Worm (Caenorhabditis elegans): Measurements from ENCODE around the gene F57B9.3.
A peak's percentile ranks its signal among the peaks of the same experiment; 100 is the strongest.

Gene F57B9.3

DNA sequence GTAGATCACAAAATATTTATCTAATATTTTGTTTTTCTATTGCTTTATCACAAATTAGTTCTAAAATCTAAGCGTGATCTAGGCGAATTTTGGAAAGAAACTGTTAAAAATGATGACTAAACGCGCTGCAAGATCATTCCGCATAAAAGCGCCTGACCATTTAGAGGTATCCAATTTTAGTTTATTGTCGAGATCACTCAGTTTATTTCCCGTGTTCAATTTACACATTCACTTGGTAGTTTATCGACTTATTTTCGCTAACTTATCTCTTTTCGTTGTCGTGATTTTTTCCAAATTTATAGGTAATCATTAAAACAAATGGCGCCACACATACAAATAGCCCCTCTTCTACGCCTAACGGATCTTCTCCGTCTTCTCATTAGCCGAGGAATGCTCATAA lies 33.2 kb upstream of the F57B9.3 start, which contains the start of gene T07E3.2:
Gene T07E3.2 (plus strand): TSS at position 301 of the 400 bp plus-strand sequence.
- TF ChIP-seq mep-1 (tag; optimal IDR thresholded peaks at IDR 0.05) (no peak), F10B5.3 (tag; optimal IDR thresholded peaks at IDR 0.05) (no peak), nhr-6 (tag; optimal IDR thresholded peaks at IDR 0.05) (no peak), aha-1 (tag) (no peak), pqm-1 (tag; optimal IDR thresholded peaks at IDR 0.05) (no peak), set-16 (GFP tag; IDR thresholded peaks at IDR 0.05) (no peak), lin-1 (GFP tag; IDR thresholded peaks at IDR 0.05) (no peak), ceh-44 (GFP tag; IDR thresholded peaks at IDR 0.05) (no peak), vab-7 (GFP tag; IDR thresholded peaks at IDR 0.05) (no peak), ZK337.2 (GFP tag; IDR thresholded peaks at IDR 0.05) (no peak), Y5F2A.4 (GFP tag; optimal IDR thresholded peaks at IDR 0.05) (no peak), ctbp-1 (GFP tag; IDR thresholded peaks at IDR 0.05) (no peak), lin-15B (tag; optimal IDR thresholded peaks at IDR 0.05) (no peak), daf-16 (GFP tag; optimal IDR thresholded peaks at IDR 0.05) (no peak), daf-16 (tag; optimal IDR thresholded peaks at IDR 0.05) (no peak), ZK546.5 (tag; optimal IDR thresholded peaks at IDR 0.05) (no peak), duxl-1 (tag; optimal IDR thresholded peaks at IDR 0.05; ENCODE audit: poor library complexity) (no peak), lin-38 (GFP tag; IDR thresholded peaks at IDR 0.05) (no peak)

DNA sequence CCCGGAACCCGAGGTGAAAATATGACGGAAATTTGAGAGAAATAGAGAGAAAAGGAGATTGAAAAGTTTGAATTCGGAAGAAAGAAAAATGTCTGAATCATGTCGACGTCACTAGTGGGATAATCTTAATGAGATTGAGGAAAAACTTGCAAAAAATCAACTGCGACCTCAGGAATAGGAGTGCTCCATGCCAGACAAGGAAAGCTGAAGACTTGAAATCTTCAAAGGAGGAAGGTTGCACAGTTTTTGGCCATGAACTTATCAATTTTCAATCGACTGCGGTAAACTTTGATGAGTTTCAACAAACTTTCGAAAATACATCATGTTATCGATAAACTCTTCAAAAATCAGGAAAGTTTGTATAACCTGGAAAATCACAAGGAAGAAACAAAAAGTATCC lies 27.2 kb upstream of the F57B9.3 start, which contains the start of gene pdf-1:
Gene pdf-1 (minus strand): TSS at position 101 of the 400 bp plus-strand sequence.
- TF ChIP-seq mes-2 (tag; optimal IDR thresholded peaks at IDR 0.05; ENCODE audit: poor library complexity, severe bottlenecking) = no peak

DNA sequence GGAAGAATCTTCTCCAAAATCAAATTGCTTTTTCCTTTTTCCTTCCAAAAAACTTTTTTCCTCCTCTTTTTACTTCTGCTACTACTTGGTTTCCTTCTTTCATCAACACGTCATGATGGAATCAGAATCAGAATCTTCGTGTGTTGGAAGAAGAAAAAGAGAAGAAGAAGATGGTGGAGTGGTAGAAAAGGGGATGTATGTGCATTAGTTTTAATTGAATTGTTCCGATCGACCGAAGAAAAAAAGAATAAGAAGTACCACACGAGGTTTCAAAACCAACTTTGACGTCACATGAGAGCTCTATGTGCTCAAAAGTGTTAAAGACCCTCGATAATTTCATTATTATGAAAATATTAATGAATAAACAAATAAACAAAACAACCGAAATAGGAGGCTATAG lies 24.8 kb upstream of the F57B9.3 start:
- TF ChIP-seq mxl-2 (GFP tag; conservative IDR thresholded peaks at IDR 0.05) (no peak), D1046.2 (GFP tag; IDR thresholded peaks at IDR 0.05) (no peak), skn-1 (tag; optimal IDR thresholded peaks at IDR 0.05) (no peak), arid-1 (GFP tag; conservative IDR thresholded peaks at IDR 0.05) (no peak), ces-1 (GFP tag; optimal IDR thresholded peaks at IDR 0.05) (peak; percentile 52), nhr-102 (tag; optimal IDR thresholded peaks at IDR 0.05) (no peak), lin-38 (GFP tag; IDR thresholded peaks at IDR 0.05) (no peak), lsy-2 (tag; optimal IDR thresholded peaks at IDR 0.05) (peak in 1 of 2 experiments; percentile 31)

DNA sequence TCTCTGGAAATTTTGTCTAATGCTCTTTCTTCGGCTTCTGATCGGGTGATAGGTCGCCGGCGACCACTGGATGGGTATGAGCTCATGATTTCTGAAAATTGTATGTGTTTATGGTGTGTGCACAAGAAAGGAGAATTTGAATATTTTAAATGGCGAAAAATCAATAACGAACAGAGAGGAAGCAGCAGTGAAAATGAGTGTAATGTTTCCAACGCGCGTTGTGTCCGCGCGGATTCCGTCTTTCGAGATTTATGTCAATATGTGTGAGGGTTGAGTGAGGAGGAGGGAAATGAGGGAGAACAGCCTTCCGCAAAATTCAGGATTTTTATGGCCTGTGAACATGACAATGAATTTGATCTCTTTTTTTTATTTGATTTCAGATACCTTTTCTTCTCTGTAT lies 10.9 kb upstream of the F57B9.3 start, which contains the start of gene flap-1:
Gene flap-1 (minus strand): TSS at position 101 of the 400 bp plus-strand sequence.
- peak; percentile 89 for TF ChIP-seq aha-1 (tag)
- TF ChIP-seq fkh-10 (GFP tag; optimal IDR thresholded peaks at IDR 0.05) = no peak

DNA sequence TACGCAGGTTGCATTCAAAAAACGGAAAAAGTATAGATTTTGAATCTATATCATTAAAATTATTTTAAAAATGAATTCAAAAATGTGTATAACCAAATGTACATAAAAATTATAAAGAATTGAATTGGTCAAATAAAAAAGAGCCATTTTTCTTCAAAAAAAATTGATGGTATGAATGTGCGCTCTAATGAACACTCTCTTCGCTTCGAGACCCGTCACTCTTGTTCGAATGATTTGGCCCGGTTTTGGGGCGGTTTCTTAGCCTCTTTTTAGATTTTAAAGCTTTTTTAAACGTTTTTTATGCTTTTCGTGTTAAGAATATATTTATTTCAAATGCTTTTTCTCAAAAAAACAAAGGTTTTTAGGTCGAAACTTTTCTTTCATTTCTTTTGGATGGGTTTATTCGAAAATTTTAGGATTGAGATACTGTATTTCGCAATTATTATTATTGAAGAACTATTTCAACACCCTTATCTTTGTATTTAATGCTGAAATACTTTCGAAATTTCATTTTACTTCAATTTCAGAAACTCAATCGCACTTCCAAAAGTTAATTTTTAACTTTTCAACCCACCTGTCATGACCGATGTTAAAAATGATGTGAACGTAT lies 10.0 kb upstream of the F57B9.3 start, which contains the start of gene inf-1:
Gene inf-1 (plus strand): TSS at position 577 of the 610 bp plus-strand sequence.
- TF ChIP-seq F49E8.2 (tag; optimal IDR thresholded peaks at IDR 0.05; ENCODE audit: borderline replicate concordance) = no peak
- no peak for TF ChIP-seq nhr-111 (GFP tag; optimal IDR thresholded peaks at IDR 0.05)
- peak in 1 of 2 experiments; percentile 45 for TF ChIP-seq hif-1 (tag; optimal IDR thresholded peaks at IDR 0.05)
- no peak for TF ChIP-seq ces-1 (GFP tag; optimal IDR thresholded peaks at IDR 0.05)
- peak; percentile 48 for TF ChIP-seq mep-1 (tag; optimal IDR thresholded peaks at IDR 0.05)
- TF ChIP-seq jun-1 (tag; optimal IDR thresholded peaks at IDR 0.05) = no peak
- TF ChIP-seq rbr-2 (tag; optimal IDR thresholded peaks at IDR 0.05) = no peak
- TF ChIP-seq zip-2 (tag; optimal IDR thresholded peaks at IDR 0.05) = no peak
- no peak for TF ChIP-seq unc-39 (tag; optimal IDR thresholded peaks at IDR 0.05)
- peak; percentile 28 for TF ChIP-seq fkh-10 (GFP tag; optimal IDR thresholded peaks at IDR 0.05)
- peak; percentile 42 for TF ChIP-seq dve-1 (tag; optimal IDR thresholded peaks at IDR 0.05; ENCODE audit: insufficient read depth)
- no peak for TF ChIP-seq daf-16 (GFP tag; optimal IDR thresholded peaks at IDR 0.05)
- peak; percentile 32 for TF ChIP-seq daf-16 (tag; optimal IDR thresholded peaks at IDR 0.05)
- TF ChIP-seq attf-4 (tag; optimal IDR thresholded peaks at IDR 0.05) = no peak
- TF ChIP-seq T20F7.1 (GFP tag; optimal IDR thresholded peaks at IDR 0.05) = peak; percentile 49
- TF ChIP-seq egl-27 (tag; optimal IDR thresholded peaks at IDR 0.05) = no peak
- peak; percentile 60 for TF ChIP-seq dpl-1 (GFP tag; optimal IDR thresholded peaks at IDR 0.05)
- no peak for TF ChIP-seq nhr-41 (GFP tag; IDR thresholded peaks at IDR 0.05)
- no peak for TF ChIP-seq hmg-1.1 (GFP tag; IDR thresholded peaks at IDR 0.05)
- no peak for TF ChIP-seq nhr-28 (tag; optimal IDR thresholded peaks at IDR 0.05)
- TF ChIP-seq lin-38 (GFP tag; IDR thresholded peaks at IDR 0.05) = peak; percentile 85
- peak in 1 of 2 experiments; percentile 82 for TF ChIP-seq lsy-2 (tag; optimal IDR thresholded peaks at IDR 0.05)
- no peak for TF ChIP-seq ZK546.5 (tag; optimal IDR thresholded peaks at IDR 0.05)
- TF ChIP-seq snpc-1.2 (GFP tag; IDR thresholded peaks at IDR 0.05) = no peak
- no peak for TF ChIP-seq Y5F2A.4 (GFP tag; optimal IDR thresholded peaks at IDR 0.05)
